Fruit fly (Drosophila melanogaster) whole organism, prepupa: ENCODE measurements around the gene Gr93b.

Source experiments
- Blimp-1 ChIP-seq: fragments of 200-800 bp; sonication (Bioruptor generic); optimal IDR thresholded peaks from 3 replicates; lab custom pipeline; 2017; ENCODE audit warnings: missing biosample characterization, missing genetic modification characterization, mild to moderate bottlenecking, moderate library complexity, missing genetic modification reagents
- CG10631 ChIP-seq: fragments of 200-800 bp; sonication (Bioruptor generic); optimal IDR thresholded peaks from 2 replicates; lab custom pipeline; 2016; ENCODE audit warnings: missing biosample characterization, missing genetic modification characterization
- CG10669 ChIP-seq: fragments of 200-800 bp; sonication (Bioruptor generic); optimal IDR thresholded peaks from 3 replicates; lab custom pipeline; 2018; ENCODE audit warnings: missing biosample characterization, mild to moderate bottlenecking, missing genetic modification characterization, moderate library complexity
- CG11294 ChIP-seq: fragments of 200-800 bp; sonication (Bioruptor generic); IDR thresholded peaks from 2 replicates; pipeline ENCODE4 v1.3.6; 2022; ENCODE audit warnings: missing biosample characterization, missing genetic modification characterization
- CG11762 ChIP-seq: fragments of 200-800 bp; sonication (Bioruptor generic); optimal IDR thresholded peaks from 3 replicates; lab custom pipeline; 2016; ENCODE audit warnings: missing biosample characterization, missing genetic modification characterization; ENCODE audit not compliant: insufficient read depth
- CG11902 ChIP-seq: fragments of 200-800 bp; sonication (Bioruptor generic); optimal IDR thresholded peaks from 3 replicates; lab custom pipeline; 2016; ENCODE audit warnings: missing biosample characterization, missing genetic modification characterization
- CG15336 ChIP-seq: fragments of 200-800 bp; sonication (Bioruptor generic); IDR thresholded peaks from 2 replicates; pipeline ENCODE4 v1.3.6; 2022; ENCODE audit warnings: missing biosample characterization, missing genetic modification characterization
- CG1621 ChIP-seq: fragments of 200-800 bp; sonication (Bioruptor generic); optimal IDR thresholded peaks from 3 replicates; lab custom pipeline; 2018; ENCODE audit warnings: missing biosample characterization, mild to moderate bottlenecking, missing genetic modification characterization
- CG16779 ChIP-seq: fragments of 200-800 bp; sonication (Bioruptor generic); optimal IDR thresholded peaks from 3 replicates; lab custom pipeline; 2017; ENCODE audit warnings: missing biosample characterization, mild to moderate bottlenecking, missing genetic modification characterization
- CG3032 ChIP-seq: fragments of 200-800 bp; optimal IDR thresholded peaks from 2 replicates; lab custom pipeline; 2019; ENCODE audit warnings: missing biosample characterization, mild to moderate bottlenecking, missing genetic modification characterization, moderate library complexity
- CG32006 ChIP-seq: fragments of 200-800 bp; sonication (Bioruptor generic); optimal IDR thresholded peaks from 3 replicates; lab custom pipeline; 2017; ENCODE audit warnings: missing biosample characterization, mild to moderate bottlenecking, missing genetic modification characterization
- CG34406 ChIP-seq: fragments of 200-800 bp; sonication (Bioruptor generic); optimal IDR thresholded peaks from 3 replicates; lab custom pipeline; 2016; ENCODE audit warnings: missing biosample characterization, missing genetic modification characterization
- CG3919 ChIP-seq: fragments of 200-800 bp; sonication (Bioruptor generic); optimal IDR thresholded peaks from 3 replicates; lab custom pipeline; 2016; ENCODE audit warnings: missing biosample characterization, missing genetic modification characterization
- CG6163 ChIP-seq: fragments of 200-800 bp; sonication (Bioruptor generic); IDR thresholded peaks from 3 replicates; pipeline ENCODE4 v1.3.6; 2022; ENCODE audit warnings: missing biosample characterization, missing genetic modification characterization
- CG6276 ChIP-seq: fragments of 200-800 bp; sonication (Bioruptor generic); optimal IDR thresholded peaks from 2 replicates; lab custom pipeline; 2017; ENCODE audit warnings: missing biosample characterization, mild to moderate bottlenecking, missing genetic modification characterization
- CG6792 ChIP-seq: fragments of 200-800 bp; sonication (Bioruptor generic); optimal IDR thresholded peaks from 3 replicates; lab custom pipeline; 2016; ENCODE audit warnings: missing biosample characterization, missing genetic modification characterization
- CG6808 ChIP-seq: fragments of 200-800 bp; sonication (Bioruptor generic); optimal IDR thresholded peaks from 3 replicates; lab custom pipeline; 2017; ENCODE audit warnings: missing biosample characterization, missing genetic modification characterization, mild to moderate bottlenecking, moderate library complexity, missing genetic modification reagents
- CG7368 ChIP-seq: fragments of 200-800 bp; sonication (Bioruptor generic); optimal IDR thresholded peaks from 3 replicates; lab custom pipeline; 2016; ENCODE audit warnings: missing biosample characterization, missing genetic modification characterization
- CG8119 ChIP-seq: fragments of 200-800 bp; sonication (Bioruptor generic); IDR thresholded peaks from 3 replicates; pipeline ENCODE4 v1.3.6; 2022; ENCODE audit warnings: missing biosample characterization, missing genetic modification characterization
- CG8319 ChIP-seq: fragments of 200-800 bp; sonication (Bioruptor generic); optimal IDR thresholded peaks from 3 replicates; lab custom pipeline; 2016; ENCODE audit warnings: missing biosample characterization, missing genetic modification characterization
- CG8632 ChIP-seq: fragments of 200-800 bp; sonication (Bioruptor generic); optimal IDR thresholded peaks from 3 replicates; lab custom pipeline; 2016; ENCODE audit warnings: missing biosample characterization, missing genetic modification characterization
- CG9139 ChIP-seq: fragments of 200-800 bp; sonication (Bioruptor generic); optimal IDR thresholded peaks from 3 replicates; lab custom pipeline; 2017; ENCODE audit warnings: missing biosample characterization, mild to moderate bottlenecking, missing genetic modification characterization
- Eip75B ChIP-seq: fragments of 200-800 bp; sonication (Bioruptor generic); optimal IDR thresholded peaks from 3 replicates; lab custom pipeline; 2016; ENCODE audit warnings: missing biosample characterization, missing genetic modification characterization
- Eip78C ChIP-seq: fragments of 200-800 bp; sonication (Bioruptor generic); peaks from one replicate; lab custom pipeline; 2016; ENCODE audit warnings: missing biosample characterization, missing genetic modification characterization
- Ets21C ChIP-seq: fragments of 200-800 bp; sonication (Bioruptor generic); optimal IDR thresholded peaks from 3 replicates; lab custom pipeline; 2016; ENCODE audit warnings: missing biosample characterization, missing genetic modification characterization
- Ets96B ChIP-seq: fragments of 200-800 bp; optimal IDR thresholded peaks from 2 replicates; lab custom pipeline; 2019; ENCODE audit warnings: missing biosample characterization, mild to moderate bottlenecking, missing genetic modification characterization, moderate library complexity
- Hr38 ChIP-seq: sonication (Bioruptor generic); optimal IDR thresholded peaks from 2 replicates; lab custom pipeline; 2016; ENCODE audit warnings: missing biosample characterization, missing genetic modification characterization
- Hr39 ChIP-seq: fragments of 200-800 bp; sonication (Bioruptor generic); optimal IDR thresholded peaks from 2 replicates; lab custom pipeline; 2016; ENCODE audit warnings: missing biosample characterization, missing genetic modification characterization
- Hr4 ChIP-seq: fragments of 200-800 bp; sonication (Bioruptor generic); optimal IDR thresholded peaks from 3 replicates; lab custom pipeline; 2016; ENCODE audit warnings: missing biosample characterization, missing genetic modification characterization
- Met ChIP-seq: fragments of 200-800 bp; sonication (Bioruptor generic); optimal IDR thresholded peaks from 3 replicates; lab custom pipeline; 2016; ENCODE audit warnings: missing biosample characterization, missing genetic modification characterization
- OdsH ChIP-seq: fragments of 200-800 bp; sonication (Bioruptor generic); optimal IDR thresholded peaks from 3 replicates; lab custom pipeline; 2016; ENCODE audit warnings: missing biosample characterization, missing genetic modification characterization
- Smox ChIP-seq: fragments of 200-800 bp; sonication (Bioruptor generic); optimal IDR thresholded peaks from 3 replicates; lab custom pipeline; 2016; ENCODE audit warnings: missing biosample characterization, missing genetic modification characterization
- Sox102F ChIP-seq: fragments of 200-800 bp; sonication (Bioruptor generic); optimal IDR thresholded peaks from 2 replicates; lab custom pipeline; 2016; ENCODE audit warnings: missing biosample characterization, mild to moderate bottlenecking, missing genetic modification characterization
- Sox14 ChIP-seq: fragments of 200-800 bp; sonication (Bioruptor generic); optimal IDR thresholded peaks from 3 replicates; lab custom pipeline; 2016; ENCODE audit warnings: missing biosample characterization, missing genetic modification characterization
- Sox15 ChIP-seq: fragments of 200-800 bp; sonication (Bioruptor generic); optimal IDR thresholded peaks from 3 replicates; lab custom pipeline; 2016; ENCODE audit warnings: missing biosample characterization, missing genetic modification characterization
- achi ChIP-seq: fragments of 200-800 bp; sonication (Bioruptor generic); optimal IDR thresholded peaks from 3 replicates; lab custom pipeline; 2016; ENCODE audit warnings: missing biosample characterization, missing genetic modification characterization
- acj6 ChIP-seq: fragments of 200-800 bp; sonication (Bioruptor generic); optimal IDR thresholded peaks from 3 replicates; lab custom pipeline; 2016; ENCODE audit warnings: missing biosample characterization, missing genetic modification characterization
- cyc ChIP-seq: fragments of 200-800 bp; sonication (Bioruptor generic); optimal IDR thresholded peaks from 3 replicates; lab custom pipeline; 2016; ENCODE audit warnings: missing biosample characterization, missing genetic modification characterization
- dac ChIP-seq: fragments of 200-800 bp; sonication (Bioruptor generic); optimal IDR thresholded peaks from 2 replicates; lab custom pipeline; 2017; ENCODE audit warnings: missing biosample characterization, mild to moderate bottlenecking, missing genetic modification characterization
- dsx ChIP-seq: fragments of 200-800 bp; optimal IDR thresholded peaks from 3 replicates; lab custom pipeline; 2019; ENCODE audit warnings: missing biosample characterization, mild to moderate bottlenecking, missing genetic modification characterization, moderate library complexity; ENCODE audit not compliant: poor library complexity, severe bottlenecking
- eg ChIP-seq: fragments of 200-800 bp; sonication (Bioruptor generic); IDR thresholded peaks from 3 replicates; pipeline ENCODE4 v1.3.6; 2022; ENCODE audit warnings: missing biosample characterization, missing genetic modification characterization
- fd59A ChIP-seq: fragments of 200-800 bp; sonication (Bioruptor generic); optimal IDR thresholded peaks from 2 replicates; lab custom pipeline; 2017; ENCODE audit warnings: missing biosample characterization, mild to moderate bottlenecking, missing genetic modification characterization, missing genetic modification reagents
- fd85E ChIP-seq: fragments of 200-800 bp; sonication (Bioruptor generic); optimal IDR thresholded peaks from 3 replicates; lab custom pipeline; 2016; ENCODE audit warnings: missing biosample characterization, missing genetic modification characterization
- fkh ChIP-seq: fragments of 200-800 bp; sonication (Bioruptor generic); optimal IDR thresholded peaks from 3 replicates; lab custom pipeline; 2017; ENCODE audit warnings: missing biosample characterization, mild to moderate bottlenecking, missing genetic modification characterization, moderate library complexity
- net ChIP-seq: fragments of 200-800 bp; sonication (Bioruptor generic); optimal IDR thresholded peaks from 3 replicates; lab custom pipeline; 2016; ENCODE audit warnings: missing biosample characterization, missing genetic modification characterization
- pdm3 ChIP-seq: fragments of 200-800 bp; sonication (Bioruptor generic); optimal IDR thresholded peaks from 3 replicates; lab custom pipeline; 2016; ENCODE audit warnings: missing biosample characterization, missing genetic modification characterization
- salr ChIP-seq, 2 experiments: fragments of 200-800 bp; sonication (Bioruptor generic); optimal IDR thresholded peaks; 3 replicates each; lab custom pipeline; 2016 to 2018; ENCODE audit warnings: missing biosample characterization in 2 of 2, missing genetic modification characterization in 2 of 2, mild to moderate bottlenecking in 1 of 2
- spab ChIP-seq: fragments of 200-800 bp; sonication (Bioruptor generic); optimal IDR thresholded peaks from 2 replicates; lab custom pipeline; 2017; ENCODE audit warnings: missing biosample characterization, mild to moderate bottlenecking, missing genetic modification characterization, missing genetic modification reagents
- ss ChIP-seq, 2 experiments: fragments of 200-800 bp; sonication (Bioruptor generic); optimal IDR thresholded peaks; 2 replicates in 1 of 2; 3 replicates in 1 of 2; lab custom pipeline; 2017 to 2018; ENCODE audit warnings: mild to moderate bottlenecking in 2 of 2, missing biosample characterization in 2 of 2, missing genetic modification characterization in 2 of 2, moderate library complexity in 1 of 2
- svp ChIP-seq: fragments of 200-800 bp; sonication (Bioruptor generic); peaks from one replicate; lab custom pipeline; 2016; ENCODE audit warnings: missing biosample characterization, missing genetic modification characterization
- topi ChIP-seq: fragments of 200-800 bp; sonication (Bioruptor generic); optimal IDR thresholded peaks from 3 replicates; lab custom pipeline; 2016; ENCODE audit warnings: missing biosample characterization, missing genetic modification characterization
- vri ChIP-seq: fragments of 200-800 bp; sonication (Bioruptor generic); optimal IDR thresholded peaks from 3 replicates; lab custom pipeline; 2016; ENCODE audit warnings: missing biosample characterization, mild to moderate bottlenecking, missing genetic modification characterization

Gene Gr93b

DNA sequence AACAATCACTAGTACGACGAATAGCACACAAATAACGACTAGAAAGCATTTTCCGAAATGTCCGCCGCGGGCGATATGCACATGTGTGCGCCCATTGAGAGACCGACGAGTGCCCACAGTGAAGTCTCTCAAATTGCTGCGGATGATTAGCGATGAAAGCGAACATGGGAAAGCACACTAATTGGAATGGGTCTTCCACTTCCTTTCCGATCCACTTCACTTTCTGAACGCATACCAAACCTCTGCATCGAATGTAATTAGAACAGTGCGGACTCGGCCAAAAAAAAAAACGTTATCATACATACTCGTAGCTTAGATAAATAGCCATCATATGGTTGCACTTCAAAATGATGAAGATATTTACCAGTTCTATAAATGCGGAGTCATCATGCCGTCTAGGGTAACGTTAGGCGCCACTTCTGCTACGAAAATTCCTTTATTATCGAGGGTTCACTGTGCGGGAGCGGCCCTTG, 6.5 kb upstream of the Gr93b start:
- TF ChIP-seq Hr4 = peak; percentile 65
- TF ChIP-seq net (GFP tag; lab: Kevin White, UChicago) = peak; percentile 15
- no peak for TF ChIP-seq CG16779
- peak; percentile 56 for TF ChIP-seq achi
- peak; percentile 28 for TF ChIP-seq OdsH (GFP tag; lab: Kevin White, UChicago)
- TF ChIP-seq CG11762 (GFP tag; lab: Kevin White, UChicago) = no peak
- peak; percentile 64 for TF ChIP-seq CG8119 (GFP tag; lab: Robert Waterston, UW)
- TF ChIP-seq CG10631 = peak; percentile 41
- TF ChIP-seq fkh (GFP tag; lab: Kevin White, UChicago) = peak; percentile 32
- TF ChIP-seq CG3032 (tag; lab: Kevin White, UChicago) = peak; percentile 9
- TF ChIP-seq Hr39 (GFP tag; lab: Kevin White, UChicago) = peak; percentile 5
- TF ChIP-seq fd85E = no peak
- TF ChIP-seq CG8632 (GFP tag; lab: Kevin White, UChicago) = no peak
- no peak for TF ChIP-seq CG34406
- TF ChIP-seq fd59A = no peak
- no peak for TF ChIP-seq Blimp-1 (GFP tag; lab: Kevin White, UChicago)
- TF ChIP-seq CG6163 (GFP tag; lab: Robert Waterston, UW) = 0 out of 3 replicates have a peak, but pooled peaks have one; percentile 45
- no peak for TF ChIP-seq Ets96B (tag; lab: Kevin White, UChicago)
- no peak for TF ChIP-seq Sox15 (GFP tag; lab: Kevin White, UChicago)
- peak in 1 of 2 experiments; percentile 55 for TF ChIP-seq salr (GFP tag; optimal IDR thresholded peaks at IDR 0.05; lab: Kevin White, UChicago)
- TF ChIP-seq Eip75B (GFP tag; lab: Kevin White, UChicago) = peak; percentile 35
- TF ChIP-seq CG1621 = no peak
- no peak for TF ChIP-seq Ets21C
- TF ChIP-seq Met (GFP tag; lab: Kevin White, UChicago) = peak; percentile 13
- TF ChIP-seq CG3919 (GFP tag; lab: Kevin White, UChicago) = no peak
- no peak for TF ChIP-seq ss (GFP tag; optimal IDR thresholded peaks at IDR 0.05; lab: Kevin White, UChicago)
- peak; percentile 53 for TF ChIP-seq CG15336 (GFP tag; lab: Robert Waterston, UW)
- peak; percentile 11 for TF ChIP-seq CG6792 (GFP tag; lab: Kevin White, UChicago)
- peak; percentile 58 for TF ChIP-seq Sox14 (GFP tag; lab: Kevin White, UChicago)
- peak; percentile 51; the same call in 1 of the 2 replicates for TF ChIP-seq CG11294
- TF ChIP-seq CG11902 (GFP tag; lab: Kevin White, UChicago) = no peak
- no peak for TF ChIP-seq Hr38
- peak; percentile 10 for TF ChIP-seq topi (GFP tag; lab: Kevin White, UChicago)
- peak; percentile 46 for TF ChIP-seq pdm3
- TF ChIP-seq CG8319 (GFP tag; lab: Kevin White, UChicago) = no peak
- no peak for TF ChIP-seq CG9139 (GFP tag; lab: Kevin White, UChicago)
- no peak for TF ChIP-seq acj6 (GFP tag; lab: Kevin White, UChicago)
- no peak for TF ChIP-seq vri (GFP tag; lab: Kevin White, UChicago)
- peak; percentile 60 for TF ChIP-seq eg
- peak; percentile 73 for TF ChIP-seq CG32006 (GFP tag; lab: Kevin White, UChicago)
- peak; percentile 71 for TF ChIP-seq svp
- no peak for TF ChIP-seq cyc (GFP tag; lab: Kevin White, UChicago)
- TF ChIP-seq dac (GFP tag; lab: Kevin White, UChicago) = peak; percentile 9
- TF ChIP-seq Smox (GFP tag; lab: Kevin White, UChicago) = no peak
- peak; percentile 7 for TF ChIP-seq CG6276
- peak; percentile 74 for TF ChIP-seq Eip78C (GFP tag; lab: Kevin White, UChicago)
- no peak for TF ChIP-seq dsx (GFP tag; lab: Kevin White, UChicago)
- TF ChIP-seq CG6808 (GFP tag; lab: Kevin White, UChicago) = peak; percentile 34
- peak; percentile 1 for TF ChIP-seq spab (GFP tag; lab: Kevin White, UChicago)
- no peak for TF ChIP-seq Sox102F (GFP tag; lab: Kevin White, UChicago)
- no peak for TF ChIP-seq CG10669 (GFP tag; lab: Kevin White, UChicago)
- TF ChIP-seq CG7368 = no peak
